Fruit fly (Drosophila melanogaster): ENCODE data around the gene IFT46.

Gene IFT46

DNA sequence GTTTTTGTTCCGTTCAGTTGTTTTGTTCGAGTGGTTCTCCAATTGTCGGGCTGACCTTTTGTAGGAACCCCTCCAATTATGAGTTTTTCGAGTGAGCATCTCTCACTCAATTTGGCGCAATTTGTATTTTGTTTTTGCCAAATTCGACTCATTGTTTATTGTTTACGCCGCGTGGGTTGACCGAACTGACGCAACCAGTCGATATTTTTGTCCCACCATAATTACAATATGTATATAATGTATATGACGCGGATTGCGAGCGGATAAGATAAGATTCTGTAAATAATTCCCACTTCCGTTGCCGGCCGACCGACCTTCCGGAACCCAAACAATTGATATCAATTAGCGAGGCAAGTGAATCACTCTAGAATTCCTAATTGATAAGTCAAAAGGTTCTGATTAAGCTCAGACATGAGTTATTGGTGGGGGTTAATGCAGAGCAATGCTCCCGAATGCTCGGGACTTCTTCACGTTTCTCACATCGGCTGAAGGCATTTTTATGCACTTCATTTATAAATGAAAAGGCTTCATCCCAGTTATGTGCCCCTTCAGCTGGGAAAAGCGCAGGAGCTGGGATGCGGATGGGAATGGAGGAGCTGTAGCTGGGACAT is 14.8 kb upstream of the IFT46 start:
- TF ChIP-seq z (GFP tag; IDR thresholded peaks at IDR 0.05) (peak; percentile 53; the same call in 1 of the 3 replicates), lab (GFP tag; optimal IDR thresholded peaks at IDR 0.05) (peak; percentile 33), fru (optimal IDR thresholded peaks at IDR 0.05) (no peak), exex (tag; optimal IDR thresholded peaks at IDR 0.05) (peak; percentile 84), Pdp1 (GFP tag; optimal IDR thresholded peaks at IDR 0.05) (peak in 1 of 2 experiments; percentile 71), fd3F (GFP tag; optimal IDR thresholded peaks at IDR 0.05) (no peak), GATAe (GFP tag; conservative IDR thresholded peaks at IDR 0.05) (peak; percentile 61), mirr (GFP tag; optimal IDR thresholded peaks at IDR 0.05) (peak; percentile 79), CG34376 (GFP tag; optimal IDR thresholded peaks at IDR 0.05) (peak; percentile 44), sug (tag; optimal IDR thresholded peaks at IDR 0.05) (peak; percentile 19), sd (tag; optimal IDR thresholded peaks at IDR 0.05) (peak; percentile 54), gce (GFP tag; IDR thresholded peaks at IDR 0.05) (no peak), CG34422 (GFP tag; IDR thresholded peaks at IDR 0.05) (no peak), Med (GFP tag) (peak; percentile 25), h (optimal IDR thresholded peaks at IDR 0.05) (no peak), CG42726 (GFP tag; IDR thresholded peaks at IDR 0.05; ENCODE audit: partially characterized antibody) (no peak), sens (GFP tag) (peak; percentile 63)

DNA sequence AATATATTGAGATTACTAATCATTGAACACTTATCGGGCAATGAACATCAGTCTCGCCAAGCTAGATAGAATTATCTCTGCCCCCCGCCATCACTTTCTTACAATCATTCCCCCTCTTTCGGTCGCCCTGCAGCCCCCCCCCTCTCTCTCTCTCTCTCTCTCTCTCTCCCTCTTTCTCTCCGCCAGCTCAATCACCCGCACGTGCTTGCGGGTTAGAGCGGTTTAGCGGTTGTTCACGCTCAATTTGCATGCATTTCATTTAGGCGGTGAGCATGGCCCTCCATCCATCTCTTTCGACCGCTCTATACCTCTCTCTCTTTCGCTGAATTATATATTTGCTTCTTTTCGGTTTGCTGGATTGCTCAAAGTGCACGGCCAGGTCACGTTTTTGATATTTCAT is 13.2 kb upstream of the IFT46 start:
- no peak for TF ChIP-seq CG18262 (tag; optimal IDR thresholded peaks at IDR 0.05)
- no peak for TF ChIP-seq CG12219 (GFP tag; optimal IDR thresholded peaks at IDR 0.05)
- no peak for TF ChIP-seq CG11085 (GFP tag; IDR thresholded peaks at IDR 0.05)
- no peak for TF ChIP-seq Vsx1 (GFP tag; optimal IDR thresholded peaks at IDR 0.05)
- TF ChIP-seq CG15479 (GFP tag; optimal IDR thresholded peaks at IDR 0.05) = peak; percentile 96
- TF ChIP-seq chinmo (GFP tag; IDR thresholded peaks at IDR 0.05; ENCODE audit: partially characterized antibody) = 0 out of 4 replicates have a peak, but pooled peaks have one; percentile 59
- TF ChIP-seq Stat92E (GFP tag; optimal IDR thresholded peaks at IDR 0.05) = no peak
- TF ChIP-seq emc (GFP tag; optimal IDR thresholded peaks at IDR 0.05) = no peak
- no peak for TF ChIP-seq B-H1 (GFP tag; IDR thresholded peaks at IDR 0.05)
- TF ChIP-seq CG10462 (GFP tag; optimal IDR thresholded peaks at IDR 0.05) = no peak
- peak; percentile 46 to 51 for TF ChIP-seq Trl (optimal IDR thresholded peaks at IDR 0.05)
- no peak for TF ChIP-seq Trl (GFP tag; optimal IDR thresholded peaks at IDR 0.05)
- peak; percentile 94 for TF ChIP-seq crol (GFP tag; IDR thresholded peaks at IDR 0.05)
- TF ChIP-seq CG10654 (GFP tag; optimal IDR thresholded peaks at IDR 0.05) = no peak
- 0 out of 2 replicates have a peak, but pooled peaks have one; percentile 14 for TF ChIP-seq CG13287 (GFP tag; IDR thresholded peaks at IDR 0.05; ENCODE audit: partially characterized antibody)
- TF ChIP-seq Bgb (GFP tag; IDR thresholded peaks at IDR 0.05; ENCODE audit: partially characterized antibody) = no peak
- TF ChIP-seq bbx (GFP tag; IDR thresholded peaks at IDR 0.05; ENCODE audit: partially characterized antibody) = peak; percentile 23; the same call in 1 of the 2 replicates
- TF ChIP-seq exex (tag; optimal IDR thresholded peaks at IDR 0.05) = no peak
- no peak for TF ChIP-seq br (optimal IDR thresholded peaks at IDR 0.05)
- TF ChIP-seq CG8478 (optimal IDR thresholded peaks at IDR 0.05) = no peak
- no peak for TF ChIP-seq eyg (GFP tag; optimal IDR thresholded peaks at IDR 0.05)
- TF ChIP-seq nerfin-1 (tag; optimal IDR thresholded peaks at IDR 0.05) = no peak
- no peak for TF ChIP-seq gro (GFP tag; optimal IDR thresholded peaks at IDR 0.05)
- TF ChIP-seq CG5180 (GFP tag; optimal IDR thresholded peaks at IDR 0.05) = no peak
- no peak for TF ChIP-seq E2f1 (GFP tag; IDR thresholded peaks at IDR 0.05)
- TF ChIP-seq z (GFP tag; IDR thresholded peaks at IDR 0.05) = peak; percentile 57; the same call in 1 of the 3 replicates
- TF ChIP-seq chm (GFP tag; IDR thresholded peaks at IDR 0.05) = no peak
- peak; percentile 76 for TF ChIP-seq CG1832 (GFP tag; optimal IDR thresholded peaks at IDR 0.05)
- TF ChIP-seq amos (GFP tag; IDR thresholded peaks at IDR 0.05; ENCODE audit: partially characterized antibody) = no peak
- no peak for TF ChIP-seq trh (GFP tag; optimal IDR thresholded peaks at IDR 0.05)
- no peak for TF ChIP-seq CG10274 (GFP tag; optimal IDR thresholded peaks at IDR 0.05)
- no peak for TF ChIP-seq Mrtf (GFP tag; IDR thresholded peaks at IDR 0.05)
- TF ChIP-seq Jarid2 (GFP tag; optimal IDR thresholded peaks at IDR 0.05) = no peak
- no peak for TF ChIP-seq CG8290 (GFP tag; optimal IDR thresholded peaks at IDR 0.05)
- TF ChIP-seq CG8290 (tag; optimal IDR thresholded peaks at IDR 0.05) = peak in 1 of 2 experiments; percentile 7
- peak; percentile 29 for TF ChIP-seq sug (tag; optimal IDR thresholded peaks at IDR 0.05)
